Worm (Caenorhabditis elegans) whole organism, L4 larva: ENCODE measurements around the gene ZK1248.5.

ENCODE experiments used
- ces-1 ChIP-seq: fragments of 150-350 bp; sonication (generic microtip); optimal IDR thresholded peaks from 4 replicates; lab custom pipeline; 2014; ENCODE audit warnings: missing biosample characterization, missing genetic modification reagents, missing genetic modification characterization
- dmd-6 ChIP-seq: fragments of 200-800 bp; sonication (Bioruptor generic); IDR thresholded peaks from 2 replicates; pipeline ENCODE4 v1.3.6; 2022; ENCODE audit warnings: missing genetic modification reagents, missing genetic modification characterization, missing compliant biosample characterization
- egl-27 ChIP-seq: sonication (generic microtip); optimal IDR thresholded peaks from 3 replicates; lab custom pipeline; 2017; ENCODE audit warnings: missing biosample characterization, missing genetic modification reagents, missing genetic modification characterization
- jun-1 ChIP-seq: fragments of 150-350 bp; optimal IDR thresholded peaks from 2 replicates; lab custom pipeline; 2014; ENCODE audit warnings: missing biosample characterization, missing genetic modification reagents, missing genetic modification characterization
- mdl-1 ChIP-seq, 2 experiments: fragments of 150-350 bp in 1 of 2; sonication (generic microtip) in 1 of 2; optimal IDR thresholded peaks; 2 replicates each; lab custom pipeline; 2014 to 2017; ENCODE audit warnings: missing biosample characterization in 2 of 2, missing genetic modification characterization in 2 of 2
- rbr-2 ChIP-seq: sonication (generic microtip); optimal IDR thresholded peaks from 2 replicates; lab custom pipeline; 2016; ENCODE audit warnings: missing genotype, missing genetic modification characterization, missing compliant biosample characterization

DNA sequence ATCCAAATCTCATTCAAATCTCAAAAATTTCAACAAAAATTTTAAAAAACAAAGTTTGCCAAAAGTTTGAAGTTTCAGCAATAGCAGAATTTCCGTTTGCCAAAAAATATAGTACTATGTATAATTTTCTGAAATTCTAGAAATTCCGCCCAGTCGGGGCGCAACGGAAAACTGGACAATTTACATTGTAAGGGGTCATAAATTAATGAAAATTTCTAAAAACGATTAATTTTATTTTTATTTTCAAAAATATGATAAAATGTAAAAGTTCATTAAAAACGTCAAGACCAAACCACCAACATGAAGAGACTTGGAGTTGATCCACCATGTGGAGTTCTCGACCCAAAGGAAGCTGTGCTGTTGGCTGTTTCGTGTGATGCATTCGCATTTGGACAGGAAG is 8.0 kb downstream of the ZK1248.5 start, which contains the start of gene ZK1248.4:
- TF ChIP-seq ces-1 (GFP tag; lab: Kevin White, UChicago) = no peak
- TF ChIP-seq jun-1 (tag; lab: Kevin White, UChicago) = no peak
- no peak for TF ChIP-seq egl-27 (tag; lab: Kevin White, UChicago)
- TF ChIP-seq dmd-6 = no peak
- no peak for TF ChIP-seq mdl-1 (tag; optimal IDR thresholded peaks at IDR 0.05; lab: Kevin White, UChicago)
- TF ChIP-seq rbr-2 (tag; lab: Kevin White, UChicago) = no peak
